Worm (Caenorhabditis elegans) whole organism, midembryonic: Measurements from ENCODE around the gene Y55D9A.2.
"Not testable (repeated sequence)": the region's sequence is repeated elsewhere in the genome, so short reads cannot be mapped to it uniquely, and the experiment has no call there.

ENCODE experiments used
- T22C8.4 ChIP-seq: fragments of 200-800 bp; sonication (Bioruptor generic); IDR thresholded peaks from 2 replicates; pipeline ENCODE4 v1.3.6; 2022; ENCODE audit warnings: missing genetic modification characterization, missing compliant biosample characterization
- cog-1 ChIP-seq: sonication (generic microtip); optimal IDR thresholded peaks from 2 replicates; lab custom pipeline; 2016; ENCODE audit warnings: missing genetic modification characterization, missing compliant biosample characterization
- flt-1 ChIP-seq: fragments of 200-800 bp; sonication (Bioruptor generic); IDR thresholded peaks from 2 replicates; pipeline ENCODE4 v1.3.6; 2022; ENCODE audit warnings: missing genetic modification characterization, missing compliant biosample characterization
- klf-2 ChIP-seq: fragments of 200-800 bp; sonication (Bioruptor generic); conservative IDR thresholded peaks from 2 replicates; pipeline ENCODE4 v1.3.6; 2022; ENCODE audit warnings: missing genetic modification reagents, missing genetic modification characterization, missing compliant biosample characterization
- med-1 ChIP-seq: sonication (generic microtip); optimal IDR thresholded peaks from 2 replicates; lab custom pipeline; 2017; ENCODE audit warnings: missing genetic modification characterization, mild to moderate bottlenecking, missing compliant biosample characterization, antibody characterized with exemption, missing genetic modification reagents; ENCODE audit not compliant: insufficient read depth
- ref-1 ChIP-seq: fragments of 200-800 bp; sonication (Bioruptor generic); conservative IDR thresholded peaks from 2 replicates; pipeline ENCODE4 v1.3.6; 2022; ENCODE audit warnings: missing genetic modification reagents, missing genetic modification characterization, missing compliant biosample characterization
- tab-1 ChIP-seq: fragments of 200-800 bp; sonication (Bioruptor generic); IDR thresholded peaks from 2 replicates; pipeline ENCODE4 v1.3.6; 2022; ENCODE audit warnings: missing genetic modification characterization, missing compliant biosample characterization
- ztf-23 ChIP-seq: fragments of 200-800 bp; sonication (Bioruptor generic); IDR thresholded peaks from 2 replicates; pipeline ENCODE4 v1.3.6; 2022; ENCODE audit warnings: missing genetic modification reagents, missing genetic modification characterization, missing compliant biosample characterization
- ztf-29 ChIP-seq: fragments of 200-800 bp; sonication (Bioruptor generic); IDR thresholded peaks from 2 replicates; pipeline ENCODE4 v1.3.6; 2022; ENCODE audit warnings: missing genetic modification reagents, missing genetic modification characterization, missing compliant biosample characterization

Gene Y55D9A.2

DNA sequence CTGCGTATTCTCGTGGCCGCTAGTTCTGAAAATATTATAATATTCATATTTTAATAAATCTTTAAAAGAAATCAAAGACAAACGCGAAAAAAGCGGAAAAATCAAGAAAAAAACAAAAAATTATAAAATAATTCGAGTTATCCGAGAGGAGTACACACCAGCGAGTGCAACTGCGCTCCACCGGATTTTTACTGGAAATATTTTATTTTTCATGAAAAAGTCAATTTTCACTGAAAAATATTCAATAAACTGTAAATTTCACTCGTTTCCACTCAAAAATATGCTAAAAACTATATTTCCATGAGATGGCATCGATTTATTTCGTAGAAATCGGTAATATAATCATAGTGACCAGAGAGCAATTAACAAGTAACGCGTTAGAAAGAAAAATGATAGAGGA, at the start of gene Y55D9A.2:
Y55D9A.2 (minus strand) TSS at position 31 of the 400 bp plus-strand sequence.
- 0 out of 2 replicates have a peak, but pooled peaks have one; percentile 40 for TF ChIP-seq flt-1 (GFP tag; lab: Robert Waterston, UW)
- no peak for TF ChIP-seq med-1

DNA sequence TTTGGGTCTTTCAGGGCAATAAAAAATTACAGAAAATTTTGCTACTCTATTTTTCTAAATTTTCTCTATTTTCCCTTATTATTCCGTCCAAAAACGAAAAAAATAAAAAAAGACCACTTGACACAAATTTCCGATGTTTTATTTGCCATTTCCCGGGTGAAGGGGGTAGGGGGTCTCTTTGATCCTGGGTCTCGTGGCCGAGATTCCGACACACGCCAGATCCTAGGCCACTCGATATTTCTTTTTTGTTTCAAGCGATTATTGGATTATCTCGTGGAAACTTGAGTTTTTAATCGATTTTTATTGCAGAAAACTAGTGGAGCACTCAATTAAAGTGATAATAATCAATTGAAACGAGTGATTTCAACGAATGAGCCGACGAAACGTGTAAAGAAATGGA, 47.9 kb upstream of the Y55D9A.2 start, which contains the start of the genes wdfy-3 and C26H9A.4:
wdfy-3 (plus strand) TSS at position 308 of the 400 bp plus-strand sequence.
C26H9A.4 (plus strand) TSS at position 317 of the 400 bp plus-strand sequence.
- TF ChIP-seq med-1 = no peak
- no peak for TF ChIP-seq ztf-23 (GFP tag; lab: Robert Waterston, UW)
- no peak for TF ChIP-seq flt-1 (GFP tag; lab: Robert Waterston, UW)
- TF ChIP-seq ztf-29 = no peak
- TF ChIP-seq ref-1 (GFP tag; lab: Robert Waterston, UW) = no peak
- no peak for TF ChIP-seq T22C8.4 (GFP tag; lab: Robert Waterston, UW)
- TF ChIP-seq tab-1 (GFP tag; lab: Robert Waterston, UW) = no peak
- no peak for TF ChIP-seq klf-2 (GFP tag; lab: Robert Waterston, UW)
- TF ChIP-seq cog-1 = no peak

DNA sequence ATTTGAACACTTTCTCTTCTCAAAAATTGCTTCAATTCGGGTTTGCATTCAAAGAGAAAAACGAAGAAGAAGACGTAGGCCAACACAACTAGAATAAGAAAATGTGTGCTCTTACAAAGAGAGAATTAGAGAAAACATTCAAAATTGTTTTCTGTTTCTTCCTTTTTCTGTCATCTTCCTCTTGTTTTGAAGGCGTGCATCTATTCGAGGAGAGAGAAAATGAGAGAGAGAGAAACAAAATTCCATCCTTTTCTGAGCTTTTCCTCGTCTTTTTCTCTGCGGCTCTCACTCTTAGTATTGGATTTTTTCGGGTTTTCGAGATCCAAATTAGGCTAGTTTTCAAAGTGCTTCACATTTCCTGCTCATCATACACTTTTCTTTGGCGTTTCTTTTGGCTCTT, 46.3 kb upstream of the Y55D9A.2 start:
- no peak for TF ChIP-seq ztf-23 (GFP tag; lab: Robert Waterston, UW)

DNA sequence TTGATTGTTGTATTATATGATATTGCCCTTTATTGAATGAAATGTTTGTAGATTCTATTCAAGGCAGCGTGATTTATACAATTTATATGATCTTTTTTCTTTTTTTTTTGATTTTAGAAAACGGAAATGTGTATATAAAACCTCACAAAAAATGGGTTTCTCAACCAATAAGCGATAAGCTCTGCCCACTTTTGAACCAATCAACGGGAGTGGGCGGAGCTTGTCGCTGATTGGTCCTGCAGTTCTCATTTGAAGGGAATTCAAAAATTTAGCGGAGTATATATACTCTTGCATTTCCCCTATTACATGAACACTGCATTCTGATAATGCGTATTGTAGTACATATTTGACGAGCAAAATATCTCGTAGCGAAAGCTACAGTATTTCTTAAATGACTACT, 45.4 kb upstream of the Y55D9A.2 start:
- TF ChIP-seq med-1 (no peak), cog-1 (no peak), klf-2 (GFP tag; lab: Robert Waterston, UW) (no peak), tab-1 (GFP tag; lab: Robert Waterston, UW) (no peak), T22C8.4 (GFP tag; lab: Robert Waterston, UW) (no peak), ztf-29 (no peak), flt-1 (GFP tag; lab: Robert Waterston, UW) (no peak)

DNA sequence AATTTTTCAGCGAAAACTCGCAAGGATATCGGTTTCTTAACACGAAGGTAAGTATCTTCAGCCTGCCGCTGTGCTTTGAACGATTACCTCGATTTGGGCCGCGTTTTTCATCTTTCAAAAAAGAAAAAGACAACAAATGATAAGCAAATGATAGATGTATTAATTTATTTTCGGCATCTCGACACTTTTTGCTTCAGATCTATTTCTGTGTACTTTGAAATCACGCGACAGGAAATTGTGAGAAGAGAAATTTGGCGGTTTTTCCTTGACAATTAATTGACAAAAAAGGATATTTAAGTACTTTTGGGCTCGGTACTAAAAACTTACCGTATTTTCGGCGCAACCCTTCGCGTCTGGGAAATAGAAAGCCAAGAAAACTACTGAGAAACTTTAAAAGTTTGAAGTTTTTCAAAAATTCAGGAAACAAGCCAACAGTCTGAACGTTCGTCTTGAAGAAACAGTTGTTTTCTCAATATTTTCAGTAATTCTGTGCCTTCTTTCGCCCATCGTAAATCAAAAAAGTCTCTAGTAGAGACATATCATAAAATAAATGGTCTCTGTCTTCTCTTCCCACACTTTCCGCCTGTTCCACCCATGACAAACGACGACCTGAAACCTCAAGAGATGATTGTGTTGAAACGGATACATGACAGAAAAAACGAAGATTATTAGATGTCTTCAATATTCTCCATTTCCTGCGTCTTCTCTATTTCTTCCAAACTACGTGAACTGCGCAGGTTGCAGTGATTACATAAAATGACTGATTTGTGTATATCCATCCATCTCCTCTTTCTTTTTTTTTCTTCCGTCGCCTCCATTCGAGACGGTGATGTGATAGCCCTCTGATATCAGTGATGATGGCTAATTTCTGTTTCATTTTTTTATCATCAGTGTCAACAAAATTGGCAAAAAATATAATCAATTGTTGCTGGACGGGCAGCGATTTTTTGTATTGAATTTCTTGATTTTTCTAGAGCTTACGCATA, 35.9 kb upstream of the Y55D9A.2 start:
- TF ChIP-seq flt-1 (GFP tag; lab: Robert Waterston, UW) (no peak), ztf-29 (no peak), cog-1 (no peak), med-1 (no peak), tab-1 (GFP tag; lab: Robert Waterston, UW) (no peak), ref-1 (GFP tag; lab: Robert Waterston, UW) (no peak), ztf-23 (GFP tag; lab: Robert Waterston, UW) (no peak)

DNA sequence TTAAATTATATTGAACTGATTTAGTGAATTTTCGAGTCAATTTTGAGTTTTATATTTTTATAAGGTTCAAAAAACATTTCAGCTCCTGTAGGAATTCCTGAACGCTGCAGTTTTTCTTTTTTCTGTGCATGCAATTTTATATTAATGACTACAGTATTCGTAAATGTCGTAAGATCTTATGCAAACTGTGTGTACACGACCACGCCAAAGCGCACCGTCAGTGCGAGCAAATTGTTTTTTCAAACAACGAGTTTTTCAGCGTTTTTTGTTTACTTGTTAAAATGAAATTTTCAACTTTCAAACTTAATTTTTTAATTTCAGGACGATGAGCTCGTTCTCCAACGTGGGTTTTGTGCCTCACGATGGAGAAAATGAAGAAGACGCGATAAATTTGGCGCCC, 34.9 kb upstream of the Y55D9A.2 start, which contains the start of gene vha-7:
vha-7 (plus strand) TSS at position 326 of the 400 bp plus-strand sequence.
- TF ChIP-seq ztf-29 = no peak
- no peak for TF ChIP-seq klf-2 (GFP tag; lab: Robert Waterston, UW)
- no peak for TF ChIP-seq T22C8.4 (GFP tag; lab: Robert Waterston, UW)
- no peak for TF ChIP-seq ref-1 (GFP tag; lab: Robert Waterston, UW)

DNA sequence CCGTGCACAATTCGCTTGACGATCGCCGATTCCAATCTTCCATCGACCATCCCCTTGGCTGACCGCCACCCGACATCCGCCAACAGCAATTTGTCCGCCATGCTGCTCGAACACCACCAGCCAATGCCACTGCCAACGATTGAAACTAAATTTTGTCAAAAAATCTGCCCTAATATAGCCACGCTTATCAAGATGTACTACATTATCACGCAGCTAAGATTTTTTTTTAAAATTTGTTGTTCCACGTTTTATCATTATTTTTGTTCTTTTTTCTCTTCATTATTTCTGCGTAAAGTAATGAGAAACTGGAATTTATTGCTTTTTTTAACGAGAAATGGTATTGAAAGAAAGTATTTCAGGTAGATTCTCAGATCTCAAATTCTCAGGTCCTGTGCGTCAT, 34.1 kb upstream of the Y55D9A.2 start, which contains the start of gene C26H9A.3:
C26H9A.3 (minus strand) TSS at position 101 of the 400 bp plus-strand sequence.
- not testable (repeated sequence) for TF ChIP-seq flt-1 (GFP tag; lab: Robert Waterston, UW); med-1; ztf-29

DNA sequence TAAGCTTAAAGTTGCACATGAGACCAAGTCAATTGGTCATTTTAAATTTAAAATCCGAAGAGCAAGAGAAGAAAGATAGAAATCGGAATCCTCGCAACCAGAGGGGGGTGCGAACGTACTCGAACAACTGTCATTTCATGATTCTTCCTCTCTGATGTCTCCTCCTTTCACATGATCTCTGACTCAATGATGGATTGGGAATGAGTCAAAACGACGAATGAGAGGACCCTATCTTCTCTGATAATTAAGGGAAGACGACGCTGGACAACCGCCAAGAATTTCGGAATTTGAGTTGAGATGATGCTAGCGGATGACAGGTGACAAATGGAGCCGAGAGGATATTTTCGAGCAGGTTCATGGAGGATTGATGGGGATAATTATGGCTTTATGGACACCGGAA, 32.1 kb upstream of the Y55D9A.2 start:
- TF ChIP-seq klf-2 (GFP tag; lab: Robert Waterston, UW) = no peak
- no peak for TF ChIP-seq cog-1
- TF ChIP-seq ztf-29 = no peak
- TF ChIP-seq med-1 = no peak
- TF ChIP-seq ref-1 (GFP tag; lab: Robert Waterston, UW) = no peak
- TF ChIP-seq T22C8.4 (GFP tag; lab: Robert Waterston, UW) = no peak
- TF ChIP-seq ztf-23 (GFP tag; lab: Robert Waterston, UW) = no peak
- no peak for TF ChIP-seq flt-1 (GFP tag; lab: Robert Waterston, UW)

DNA sequence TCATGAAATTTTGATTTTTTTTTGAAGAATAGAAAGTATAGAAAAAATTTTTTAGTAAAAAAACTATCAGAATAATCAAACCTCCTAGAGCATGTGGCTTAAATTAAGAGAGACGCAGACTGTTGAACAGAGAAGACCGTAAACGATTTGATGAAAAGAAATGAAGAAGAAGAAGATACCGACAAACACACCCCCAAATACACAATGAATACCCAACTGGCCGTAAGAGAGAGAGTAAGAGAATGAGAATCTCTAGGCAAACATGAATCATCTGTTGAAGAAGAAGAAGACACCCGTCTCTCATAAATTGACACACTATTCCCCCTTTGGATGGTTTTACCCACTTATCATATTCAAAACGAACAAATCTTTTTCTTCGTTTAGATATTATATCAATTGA, 28.6 kb upstream of the Y55D9A.2 start:
- peak; percentile 45 for TF ChIP-seq cog-1
- no peak for TF ChIP-seq klf-2 (GFP tag; lab: Robert Waterston, UW)

DNA sequence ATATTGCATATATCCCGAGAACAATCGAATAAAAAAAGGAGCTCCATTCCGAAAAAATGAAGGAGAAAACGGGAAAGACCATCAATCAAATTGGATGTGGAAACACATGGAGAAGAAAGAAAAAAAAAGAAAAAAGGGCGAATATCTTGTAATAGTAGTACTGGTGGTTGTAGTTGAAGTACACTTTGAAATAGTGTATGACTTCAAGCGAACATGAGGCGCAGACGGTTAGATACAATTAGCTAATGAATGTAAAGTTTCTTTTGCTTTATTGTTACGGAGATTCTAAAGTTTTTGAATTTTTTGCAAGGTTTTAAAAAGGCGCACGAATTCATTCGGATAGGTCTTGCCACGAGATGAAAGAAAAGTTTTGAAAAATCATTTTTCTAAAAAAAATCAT, 27.2 kb upstream of the Y55D9A.2 start:
- no peak for TF ChIP-seq flt-1 (GFP tag; lab: Robert Waterston, UW)
- no peak for TF ChIP-seq ztf-29
- no peak for TF ChIP-seq klf-2 (GFP tag; lab: Robert Waterston, UW)
- TF ChIP-seq T22C8.4 (GFP tag; lab: Robert Waterston, UW) = no peak
- no peak for TF ChIP-seq cog-1
- no peak for TF ChIP-seq ref-1 (GFP tag; lab: Robert Waterston, UW)
- TF ChIP-seq med-1 = no peak
- TF ChIP-seq ztf-23 (GFP tag; lab: Robert Waterston, UW) = no peak
- TF ChIP-seq tab-1 (GFP tag; lab: Robert Waterston, UW) = no peak

DNA sequence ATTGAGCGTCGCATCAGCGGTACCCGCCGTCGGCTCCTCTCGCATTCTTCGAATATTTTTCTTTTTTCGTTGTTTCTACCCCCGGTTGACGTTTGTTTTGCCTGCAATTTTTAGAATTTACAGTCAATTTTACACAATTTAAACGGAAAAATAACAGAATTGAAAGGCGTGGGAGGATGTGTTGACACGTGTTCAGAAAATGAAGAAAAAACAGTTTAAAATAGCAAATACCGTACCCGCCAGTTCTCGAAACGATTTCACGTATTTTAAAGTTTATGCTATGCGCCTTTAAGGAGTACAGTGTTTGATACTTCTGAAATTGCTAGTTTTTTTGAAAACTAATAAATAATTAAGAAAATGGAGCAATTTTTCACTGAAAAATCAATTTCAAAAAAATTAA, 25.7 kb upstream of the Y55D9A.2 start, which contains the start of gene ark-1:
ark-1 (minus strand) TSS at position 101 of the 400 bp plus-strand sequence.
- TF ChIP-seq cog-1 = no peak
- no peak for TF ChIP-seq med-1
- TF ChIP-seq klf-2 (GFP tag; lab: Robert Waterston, UW) = no peak
- no peak for TF ChIP-seq T22C8.4 (GFP tag; lab: Robert Waterston, UW)
- TF ChIP-seq flt-1 (GFP tag; lab: Robert Waterston, UW) = no peak
